Comparison of ENCODE assay signal across 1 fruit fly cellular context in the genomic region with DNA sequence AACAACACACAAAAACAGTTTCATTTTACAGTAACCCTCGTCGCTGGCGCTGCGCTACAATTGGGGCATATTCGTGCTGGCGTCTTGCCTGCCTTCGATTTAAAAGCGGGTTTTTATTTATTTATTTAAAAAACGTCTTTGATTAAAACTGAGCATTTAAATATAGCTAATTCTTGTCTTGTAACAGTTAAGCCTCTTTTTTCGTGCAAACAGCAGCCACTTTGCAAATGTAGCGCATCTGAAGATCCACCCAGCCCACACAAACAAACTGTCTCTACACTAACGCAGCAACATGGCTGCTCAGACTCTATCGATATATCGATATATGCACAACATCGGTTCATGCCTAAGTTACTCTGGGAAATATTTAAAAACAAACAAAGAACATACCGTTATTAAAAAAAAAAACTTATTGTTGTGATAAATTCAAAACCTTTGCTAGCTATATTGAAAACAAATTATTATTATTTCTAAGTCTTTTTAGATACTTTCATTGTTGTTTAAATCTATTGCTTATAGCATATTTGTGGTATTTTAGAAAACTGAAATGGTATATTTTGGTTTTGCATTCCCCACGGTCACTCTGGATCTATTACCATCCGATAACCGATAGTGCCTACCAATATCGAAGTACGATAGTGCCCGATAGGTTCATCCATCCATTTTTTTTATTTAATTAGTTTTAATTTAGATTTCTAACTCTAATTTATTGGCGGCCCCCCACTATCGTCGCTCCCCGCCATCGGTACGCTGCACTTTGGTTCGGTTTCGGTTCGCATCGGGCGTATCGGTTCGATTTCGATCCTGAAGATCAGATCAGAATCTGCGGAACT.
TF ChIP-seq lines count a peak whose summit lies in the region.

A gene (minus strand): TSS at position 287 of the 833 bp plus-strand sequence.
A gene (plus strand): TSS at position 615 of the 833 bp plus-strand sequence.

TF ChIP-seq in whole organism, embryonic, 481 proteins besides CTCF, POLR2A, EP300 and RAD21 (continued from another document and continues in another):
- TF ChIP-seq CG6175 (GFP tag; IDR thresholded peaks at IDR 0.05; lab: Robert Waterston, UW) (peak; percentile 80; the same call in 2 of the 3 replicates), CG10267 (tag; optimal IDR thresholded peaks at IDR 0.05; lab: Kevin White, UChicago) (peak; percentile 75), cwo (GFP tag; optimal IDR thresholded peaks at IDR 0.05; lab: Kevin White, UChicago) (peak; percentile 75), al (GFP tag; IDR thresholded peaks at IDR 0.05; lab: Robert Waterston, UW) (peak; percentile 85), CG1603 (tag; optimal IDR thresholded peaks at IDR 0.05; lab: Kevin White, UChicago) (peak; percentile 70), CG17612 (GFP tag; IDR thresholded peaks at IDR 0.05; lab: Robert Waterston, UW) (peak; percentile 53; the same call in 1 of the 2 replicates), Hr39 (optimal IDR thresholded peaks at IDR 0.05; lab: Kevin White, UChicago) (no peak), CG8281 (tag; optimal IDR thresholded peaks at IDR 0.05; lab: Kevin White, UChicago) (peak; percentile 56), Kr (GFP tag; optimal IDR thresholded peaks at IDR 0.05; lab: Kevin White, UChicago) (no peak), maf-S (GFP tag; optimal IDR thresholded peaks at IDR 0.05; lab: Kevin White, UChicago) (peak; percentile 78), toy (GFP tag; IDR thresholded peaks at IDR 0.05; lab: Robert Waterston, UW) (peak; percentile 44; the same call in 1 of the 2 replicates), CG2712 (tag; optimal IDR thresholded peaks at IDR 0.05; lab: Kevin White, UChicago) (peak; percentile 87), jumu (GFP tag; optimal IDR thresholded peaks at IDR 0.05; lab: Kevin White, UChicago) (peak; percentile 88), inv (GFP tag; IDR thresholded peaks at IDR 0.05; lab: Robert Waterston, UW; ENCODE audit: partially characterized antibody) (peak; percentile 68), CG34422 (GFP tag; IDR thresholded peaks at IDR 0.05; lab: Robert Waterston, UW) (peak; percentile 92), CG17359 (tag; optimal IDR thresholded peaks at IDR 0.05; lab: Kevin White, UChicago) (peak; percentile 77), prd (optimal IDR thresholded peaks at IDR 0.05; lab: Kevin White, UChicago) (no peak), prd (GFP tag; IDR thresholded peaks at IDR 0.05; lab: Robert Waterston, UW) (peak; percentile 95), D19A (tag; optimal IDR thresholded peaks at IDR 0.05; lab: Kevin White, UChicago) (peak; percentile 76), Camta (GFP tag; optimal IDR thresholded peaks at IDR 0.05; lab: Kevin White, UChicago) (peak; percentile 83), Spps (tag; optimal IDR thresholded peaks at IDR 0.05; lab: Kevin White, UChicago) (peak; percentile 54), CG32532 (GFP tag; IDR thresholded peaks at IDR 0.05; lab: Robert Waterston, UW) (peak; percentile 90), Ada2b (GFP tag; IDR thresholded peaks at IDR 0.05; lab: Robert Waterston, UW) (peak; percentile 87), ash1 (GFP tag; optimal IDR thresholded peaks at IDR 0.05; lab: Kevin White, UChicago) (no peak), mirr (GFP tag; optimal IDR thresholded peaks at IDR 0.05; lab: Kevin White, UChicago) (peak; percentile 71), Bteb2 (GFP tag; optimal IDR thresholded peaks at IDR 0.05; lab: Kevin White, UChicago) (peak; percentile 76), CG3995 (GFP tag; optimal IDR thresholded peaks at IDR 0.05; lab: Kevin White, UChicago) (peak; percentile 25), z (GFP tag; IDR thresholded peaks at IDR 0.05; lab: Robert Waterston, UW) (no peak), br (optimal IDR thresholded peaks at IDR 0.05; lab: Kevin White, UChicago) (no peak), CG16863 (GFP tag; optimal IDR thresholded peaks at IDR 0.05; lab: Kevin White, UChicago) (peak; percentile 89), bigmax (GFP tag; optimal IDR thresholded peaks at IDR 0.05; lab: Kevin White, UChicago) (no peak), Eip74EF (GFP tag; optimal IDR thresholded peaks at IDR 0.05; lab: Kevin White, UChicago) (peak in 1 of 2 experiments; percentile 69), YL-1 (GFP tag; optimal IDR thresholded peaks at IDR 0.05; lab: Kevin White, UChicago) (peak; percentile 38), esg (GFP tag; conservative IDR thresholded peaks at IDR 0.05; lab: Robert Waterston, UW) (peak; percentile 89), aop (GFP tag; IDR thresholded peaks at IDR 0.05; lab: Robert Waterston, UW) (peak; percentile 4; the same call in 1 of the 2 replicates), ci (GFP tag; IDR thresholded peaks at IDR 0.05; lab: Robert Waterston, UW) (peak; percentile 90), Opbp (GFP tag; IDR thresholded peaks at IDR 0.05; lab: Robert Waterston, UW; ENCODE audit: partially characterized antibody) (peak; percentile 45; the same call in 1 of the 3 replicates), odd (GFP tag; optimal IDR thresholded peaks at IDR 0.05; lab: Kevin White, UChicago) (peak; percentile 73), klu (GFP tag; IDR thresholded peaks at IDR 0.05; lab: Robert Waterston, UW) (peak; percentile 83), tup (GFP tag; optimal IDR thresholded peaks at IDR 0.05; lab: Kevin White, UChicago) (peak; percentile 72), CG32772 (GFP tag; IDR thresholded peaks at IDR 0.05; lab: Robert Waterston, UW) (peak; percentile 91), CG1024 (GFP tag; IDR thresholded peaks at IDR 0.05; lab: Robert Waterston, UW) (peak; percentile 46), CG4854 (GFP tag; optimal IDR thresholded peaks at IDR 0.05; lab: Kevin White, UChicago) (peak; percentile 76), Dip2 (GFP tag; IDR thresholded peaks at IDR 0.05; lab: Robert Waterston, UW) (no peak), Mes4 (GFP tag; optimal IDR thresholded peaks at IDR 0.05; lab: Kevin White, UChicago) (peak; percentile 81), gce (GFP tag; IDR thresholded peaks at IDR 0.05; lab: Robert Waterston, UW) (peak; percentile 74; the same call in 1 of the 3 replicates), pita (GFP tag; optimal IDR thresholded peaks at IDR 0.05; lab: Kevin White, UChicago) (no peak), Hr3 (GFP tag; optimal IDR thresholded peaks at IDR 0.05; lab: Kevin White, UChicago) (peak; percentile 84), CG17568 (GFP tag; optimal IDR thresholded peaks at IDR 0.05; lab: Kevin White, UChicago) (peak; percentile 81), Pdp1 (GFP tag; optimal IDR thresholded peaks at IDR 0.05; lab: Kevin White, UChicago) (peak; percentile 86 to 92), ap (GFP tag; IDR thresholded peaks at IDR 0.05; lab: Robert Waterston, UW) (peak; percentile 71), Fer1 (GFP tag; optimal IDR thresholded peaks at IDR 0.05; lab: Kevin White, UChicago) (peak; percentile 87), CG10565 (GFP tag; optimal IDR thresholded peaks at IDR 0.05; lab: Kevin White, UChicago) (peak; percentile 44), CG12942 (GFP tag; optimal IDR thresholded peaks at IDR 0.05; lab: Kevin White, UChicago) (peak; percentile 87), amos (GFP tag; IDR thresholded peaks at IDR 0.05; lab: Robert Waterston, UW; ENCODE audit: partially characterized antibody) (peak; percentile 62), CG3407 (GFP tag; optimal IDR thresholded peaks at IDR 0.05; lab: Kevin White, UChicago) (peak; percentile 71), Side (GFP tag; optimal IDR thresholded peaks at IDR 0.05; lab: Kevin White, UChicago) (peak; percentile 82), CG42726 (GFP tag; IDR thresholded peaks at IDR 0.05; lab: Robert Waterston, UW; ENCODE audit: partially characterized antibody) (no peak), CG2199 (GFP tag; IDR thresholded peaks at IDR 0.05; lab: Robert Waterston, UW) (peak; percentile 88), Atf3 (GFP tag; optimal IDR thresholded peaks at IDR 0.05; lab: Kevin White, UChicago) (peak; percentile 85), gcm2 (GFP tag; optimal IDR thresholded peaks at IDR 0.05; lab: Kevin White, UChicago) (peak; percentile 45), CG4617 (GFP tag; optimal IDR thresholded peaks at IDR 0.05; lab: Kevin White, UChicago; ENCODE audit: borderline replicate concordance) (peak; percentile 35), NFAT (GFP tag; IDR thresholded peaks at IDR 0.05; lab: Robert Waterston, UW) (peak; percentile 75), CHES-1-like (GFP tag; optimal IDR thresholded peaks at IDR 0.05; lab: Kevin White, UChicago) (peak; percentile 83), CG31441 (GFP tag; IDR thresholded peaks at IDR 0.05; lab: Robert Waterston, UW) (peak; percentile 79), tna (GFP tag; IDR thresholded peaks at IDR 0.05; lab: Robert Waterston, UW; ENCODE audit: partially characterized antibody) (no peak), HLH4C (GFP tag; IDR thresholded peaks at IDR 0.05; lab: Robert Waterston, UW; ENCODE audit: partially characterized antibody) (peak; percentile 67; the same call in 1 of the 3 replicates), CrebB (tag; optimal IDR thresholded peaks at IDR 0.05; lab: Kevin White, UChicago) (peak; percentile 84), Hey (tag; optimal IDR thresholded peaks at IDR 0.05; lab: Kevin White, UChicago) (no peak), CG30020 (tag; optimal IDR thresholded peaks at IDR 0.05; lab: Kevin White, UChicago) (peak; percentile 57), CG30431 (GFP tag; optimal IDR thresholded peaks at IDR 0.05; lab: Kevin White, UChicago) (peak; percentile 78), danr (GFP tag; IDR thresholded peaks at IDR 0.05; lab: Robert Waterston, UW) (peak; percentile 72), B-H2 (GFP tag; optimal IDR thresholded peaks at IDR 0.05; lab: Kevin White, UChicago) (peak; percentile 85), dimm (GFP tag; IDR thresholded peaks at IDR 0.05; lab: Robert Waterston, UW) (peak; percentile 11; the same call in 1 of the 2 replicates), ewg (GFP tag; optimal IDR thresholded peaks at IDR 0.05; lab: Kevin White, UChicago) (peak; percentile 64), knrl (GFP tag; IDR thresholded peaks at IDR 0.05; lab: Robert Waterston, UW; ENCODE audit: partially characterized antibody) (peak; percentile 75), E2f2 (GFP tag; IDR thresholded peaks at IDR 0.05; lab: Robert Waterston, UW) (peak; percentile 70), CG15601 (tag; optimal IDR thresholded peaks at IDR 0.05; lab: Kevin White, UChicago) (peak; percentile 68), sug (tag; optimal IDR thresholded peaks at IDR 0.05; lab: Kevin White, UChicago) (peak; percentile 84), Six4 (GFP tag; optimal IDR thresholded peaks at IDR 0.05; lab: Kevin White, UChicago) (peak; percentile 75), CG10274 (GFP tag; optimal IDR thresholded peaks at IDR 0.05; lab: Kevin White, UChicago) (peak; percentile 100), CG4820 (GFP tag; optimal IDR thresholded peaks at IDR 0.05; lab: Kevin White, UChicago) (peak; percentile 70), CG7357 (GFP tag; IDR thresholded peaks at IDR 0.05; lab: Robert Waterston, UW) (peak; percentile 69; the same call in 2 of the 3 replicates), ranshi (GFP tag; IDR thresholded peaks at IDR 0.05; lab: Robert Waterston, UW) (peak; percentile 87), CG31224 (GFP tag; IDR thresholded peaks at IDR 0.05; lab: Robert Waterston, UW) (peak; percentile 84), CG3847 (GFP tag; IDR thresholded peaks at IDR 0.05; lab: Robert Waterston, UW) (peak; percentile 88), CG17385 (GFP tag; optimal IDR thresholded peaks at IDR 0.05; lab: Kevin White, UChicago) (peak; percentile 83), NC2β (GFP tag; optimal IDR thresholded peaks at IDR 0.05; lab: Kevin White, UChicago) (peak; percentile 85), CG12219 (GFP tag; optimal IDR thresholded peaks at IDR 0.05; lab: Kevin White, UChicago) (peak; percentile 62), CG34224 (GFP tag; IDR thresholded peaks at IDR 0.05; lab: Robert Waterston, UW; ENCODE audit: partially characterized antibody) (peak; percentile 52), lilli (GFP tag; optimal IDR thresholded peaks at IDR 0.05; lab: Kevin White, UChicago) (peak; percentile 93), CG9797 (GFP tag; optimal IDR thresholded peaks at IDR 0.05; lab: Kevin White, UChicago) (peak; percentile 68), unpg (GFP tag; optimal IDR thresholded peaks at IDR 0.05; lab: Kevin White, UChicago) (peak; percentile 90), D (optimal IDR thresholded peaks at IDR 0.05; lab: Kevin White, UChicago) (no peak), D (GFP tag; optimal IDR thresholded peaks at IDR 0.05; lab: Kevin White, UChicago) (peak; percentile 50), run (tag; optimal IDR thresholded peaks at IDR 0.05; lab: Kevin White, UChicago) (peak; percentile 36), Sin3A (optimal IDR thresholded peaks at IDR 0.05; lab: Kevin White, UChicago) (peak; percentile 62), chm (GFP tag; IDR thresholded peaks at IDR 0.05; lab: Robert Waterston, UW) (peak; percentile 74), Optix (GFP tag; IDR thresholded peaks at IDR 0.05; lab: Robert Waterston, UW) (peak; percentile 92), CG11456 (GFP tag; IDR thresholded peaks at IDR 0.05; lab: Robert Waterston, UW) (peak; percentile 87), CG9727 (GFP tag; optimal IDR thresholded peaks at IDR 0.05; lab: Kevin White, UChicago) (peak; percentile 83), jing (GFP tag; optimal IDR thresholded peaks at IDR 0.05; lab: Kevin White, UChicago) (peak; percentile 55), yki (optimal IDR thresholded peaks at IDR 0.05; lab: Kevin White, UChicago) (no peak), CG2129 (GFP tag; IDR thresholded peaks at IDR 0.05; lab: Robert Waterston, UW; ENCODE audit: partially characterized antibody) (no peak; the same call in 1 of the 2 replicates), lab (GFP tag; optimal IDR thresholded peaks at IDR 0.05; lab: Kevin White, UChicago) (peak; percentile 90), CG3838 (GFP tag; optimal IDR thresholded peaks at IDR 0.05; lab: Kevin White, UChicago) (peak; percentile 72), CG32767 (GFP tag; IDR thresholded peaks at IDR 0.05; lab: Robert Waterston, UW) (peak; percentile 95), CG11093 (GFP tag; IDR thresholded peaks at IDR 0.05; lab: Robert Waterston, UW) (peak; percentile 75; the same call in 1 of the 3 replicates), CG15269 (tag; optimal IDR thresholded peaks at IDR 0.05; lab: Kevin White, UChicago) (peak; percentile 83), Doc2 (GFP tag; IDR thresholded peaks at IDR 0.05; lab: Robert Waterston, UW) (no peak), ttk (GFP tag; IDR thresholded peaks at IDR 0.05; lab: Robert Waterston, UW) (peak; percentile 83), CG5953 (GFP tag; IDR thresholded peaks at IDR 0.05; lab: Robert Waterston, UW) (peak; percentile 58; the same call in 1 of the 2 replicates), CG18476 (GFP tag; optimal IDR thresholded peaks at IDR 0.05; lab: Kevin White, UChicago) (peak; percentile 81), Hr51 (GFP tag; optimal IDR thresholded peaks at IDR 0.05; lab: Kevin White, UChicago) (peak; percentile 82 to 83), sima (GFP tag; optimal IDR thresholded peaks at IDR 0.05; lab: Kevin White, UChicago) (peak; percentile 14), BtbVII (GFP tag; optimal IDR thresholded peaks at IDR 0.05; lab: Kevin White, UChicago) (peak; percentile 76), Sox102F (GFP tag; optimal IDR thresholded peaks at IDR 0.05; lab: Kevin White, UChicago) (peak; percentile 81)
